Worm (Caenorhabditis elegans): Measurements from ENCODE around the gene sfxn-5.

sfxn-5 gene

DNA sequence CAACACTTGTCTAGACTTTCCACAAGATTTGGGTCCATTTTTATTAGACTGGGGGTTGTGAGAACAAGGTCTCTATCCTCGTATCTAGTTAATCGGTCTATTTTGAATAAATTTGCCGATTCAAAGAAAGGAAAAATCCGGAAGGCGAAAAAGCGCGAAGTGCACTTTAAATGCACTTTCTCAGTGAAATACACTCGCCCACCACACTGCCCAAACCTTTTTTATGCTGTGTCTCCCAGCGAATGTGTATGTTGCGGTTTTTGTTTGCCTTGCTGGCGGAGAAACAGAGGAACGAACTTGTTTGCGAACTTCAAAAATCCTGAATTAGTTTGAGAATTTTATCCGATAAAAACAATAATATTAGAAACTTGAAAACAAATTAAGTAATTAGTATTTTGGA, 25.9 kb upstream of the sfxn-5 start (continued):
- TF ChIP-seq tlp-1 (tag; optimal IDR thresholded peaks at IDR 0.05) = no peak
- TF ChIP-seq ceh-82 (tag; optimal IDR thresholded peaks at IDR 0.05) = no peak
- no peak for TF ChIP-seq jun-1 (tag; optimal IDR thresholded peaks at IDR 0.05)

DNA sequence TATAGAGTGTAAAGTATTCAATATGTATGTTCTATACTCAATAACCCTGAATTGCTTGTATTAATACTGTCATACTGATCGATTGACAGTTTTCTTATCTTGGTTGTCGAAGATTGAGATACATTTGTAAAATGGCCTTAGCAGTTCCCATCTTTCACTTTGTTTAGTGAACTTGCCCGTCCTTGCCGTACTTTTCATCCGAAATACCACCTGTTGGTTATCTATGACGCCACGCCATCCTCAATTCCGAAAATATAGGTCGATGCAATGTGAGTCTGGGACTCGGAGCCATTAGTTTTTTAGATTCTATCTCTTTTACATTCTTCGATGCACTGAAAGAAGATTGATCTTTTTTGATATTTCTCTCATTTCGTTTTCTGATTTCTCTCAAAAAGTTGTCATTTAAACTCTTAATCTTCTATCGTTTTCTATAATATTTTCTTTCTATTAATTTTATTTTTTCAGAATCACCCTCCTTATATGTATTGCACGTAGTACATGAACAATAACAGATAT, 24.7 kb upstream of the sfxn-5 start, which contains the start of gene ulp-4:
TSS of gene ulp-4 (plus strand) at position 466 of the 516 bp plus-strand sequence.
- no peak for TF ChIP-seq aha-1 (tag; optimal IDR thresholded peaks at IDR 0.05)
- TF ChIP-seq nhr-76 (tag; optimal IDR thresholded peaks at IDR 0.05) = no peak
- TF ChIP-seq ceh-90 (tag; optimal IDR thresholded peaks at IDR 0.05) = no peak
- TF ChIP-seq snu-23 (GFP tag; optimal IDR thresholded peaks at IDR 0.05) = peak; percentile 3
- no peak for TF ChIP-seq isw-1 (GFP tag; IDR thresholded peaks at IDR 0.05)
- no peak for TF ChIP-seq C34B4.2 (tag; optimal IDR thresholded peaks at IDR 0.05)
- no peak for TF ChIP-seq unc-98 (GFP tag; IDR thresholded peaks at IDR 0.05)
- TF ChIP-seq ceh-82 (tag; optimal IDR thresholded peaks at IDR 0.05) = no peak
- no peak for TF ChIP-seq vab-15 (tag; optimal IDR thresholded peaks at IDR 0.05)
- TF ChIP-seq unc-30 (tag; optimal IDR thresholded peaks at IDR 0.05) = no peak
- no peak for TF ChIP-seq alr-1 (tag; optimal IDR thresholded peaks at IDR 0.05; ENCODE audit: borderline replicate concordance)
- no peak for TF ChIP-seq ama-1 (optimal IDR thresholded peaks at IDR 0.05)
- no peak for TF ChIP-seq hpl-2 (GFP tag; optimal IDR thresholded peaks at IDR 0.05)
- no peak for TF ChIP-seq jun-1 (tag; optimal IDR thresholded peaks at IDR 0.05)
- TF ChIP-seq tbx-2 (tag; optimal IDR thresholded peaks at IDR 0.05) = no peak
- TF ChIP-seq skn-1 (tag; optimal IDR thresholded peaks at IDR 0.05) = no peak
- no peak for TF ChIP-seq hlh-4 (tag; optimal IDR thresholded peaks at IDR 0.05)
- no peak for TF ChIP-seq ztf-11 (tag; optimal IDR thresholded peaks at IDR 0.05)
- no peak for TF ChIP-seq nhr-84 (tag; optimal IDR thresholded peaks at IDR 0.05)
- TF ChIP-seq mdl-1 (tag; optimal IDR thresholded peaks at IDR 0.05) = no peak
- no peak for TF ChIP-seq C04F5.9 (tag; optimal IDR thresholded peaks at IDR 0.05)
- TF ChIP-seq pax-3 (tag; optimal IDR thresholded peaks at IDR 0.05) = no peak
- TF ChIP-seq lin-39 (tag; optimal IDR thresholded peaks at IDR 0.05) = peak; percentile 57
- TF ChIP-seq lin-13 (GFP tag; optimal IDR thresholded peaks at IDR 0.05) = no peak
- no peak for TF ChIP-seq ceh-8 (GFP tag; optimal IDR thresholded peaks at IDR 0.05)
- no peak for TF ChIP-seq aly-2 (tag; optimal IDR thresholded peaks at IDR 0.05)
- TF ChIP-seq efl-3 (GFP tag; optimal IDR thresholded peaks at IDR 0.05) = no peak
- TF ChIP-seq fkh-4 (tag; optimal IDR thresholded peaks at IDR 0.05; ENCODE audit: borderline replicate concordance) = no peak
- TF ChIP-seq C16A3.4 (tag; optimal IDR thresholded peaks at IDR 0.05) = no peak
- TF ChIP-seq lir-3 (tag; optimal IDR thresholded peaks at IDR 0.05; ENCODE audit: poor library complexity) = peak; percentile 3
- TF ChIP-seq nhr-28 (tag; optimal IDR thresholded peaks at IDR 0.05) = no peak
- TF ChIP-seq snpc-4 (tag; optimal IDR thresholded peaks at IDR 0.05) = no peak
- TF ChIP-seq nhr-85 (tag) = peak; percentile 82
- no peak for TF ChIP-seq nhr-12 (tag; optimal IDR thresholded peaks at IDR 0.05)
- TF ChIP-seq egl-13 (tag; optimal IDR thresholded peaks at IDR 0.05) = no peak
- TF ChIP-seq mef-2 (tag; optimal IDR thresholded peaks at IDR 0.05) = no peak
- TF ChIP-seq dpl-1 (GFP tag; optimal IDR thresholded peaks at IDR 0.05) = no peak
- TF ChIP-seq nhr-237 (tag; optimal IDR thresholded peaks at IDR 0.05) = no peak
- TF ChIP-seq nhr-20 (tag; optimal IDR thresholded peaks at IDR 0.05) = peak; percentile 29
- TF ChIP-seq zag-1 (tag; optimal IDR thresholded peaks at IDR 0.05) = no peak
- peak; percentile 64 for TF ChIP-seq rnt-1 (tag; optimal IDR thresholded peaks at IDR 0.05)
- no peak for TF ChIP-seq dsc-1 (tag; optimal IDR thresholded peaks at IDR 0.05)
- no peak for TF ChIP-seq pqm-1 (tag; optimal IDR thresholded peaks at IDR 0.05)
- no peak for TF ChIP-seq lin-35 (GFP tag; optimal IDR thresholded peaks at IDR 0.05)
- no peak for TF ChIP-seq fkh-8 (tag; optimal IDR thresholded peaks at IDR 0.05)
- TF ChIP-seq sup-37 (GFP tag; optimal IDR thresholded peaks at IDR 0.05) = no peak
- TF ChIP-seq ceh-88 (GFP tag; IDR thresholded peaks at IDR 0.05) = no peak
- TF ChIP-seq grh-1 (GFP tag; IDR thresholded peaks at IDR 0.05) = no peak
- peak; percentile 34 for TF ChIP-seq mep-1 (tag; optimal IDR thresholded peaks at IDR 0.05)
- no peak for TF ChIP-seq irx-1 (tag; optimal IDR thresholded peaks at IDR 0.05)
- no peak for TF ChIP-seq hlh-17 (GFP tag; optimal IDR thresholded peaks at IDR 0.05; ENCODE audit: borderline replicate concordance)

Measured in whole organism, L1 larva.